Worm (Caenorhabditis elegans): Measurements from ENCODE around the gene ptr-20.

ptr-20 gene

ce11 chrII:15185289-15185688 is 27.3 kb downstream of the ptr-20 start, which contains the start of gene gst-35:
Gene gst-35, minus strand, starts transcription at chrII:15185389.
- TF ChIP-seq ztf-25 (GFP tag; IDR thresholded peaks at IDR 0.05) (no peak), sptf-2 (GFP tag; optimal IDR thresholded peaks at IDR 0.05) (no peak), lin-40 (tag; optimal IDR thresholded peaks at IDR 0.05) (no peak), unc-130 (GFP tag; optimal IDR thresholded peaks at IDR 0.05) (no peak), F10E7.11 (tag; optimal IDR thresholded peaks at IDR 0.05) (no peak), ets-4 (GFP tag; optimal IDR thresholded peaks at IDR 0.05) (no peak)

ce11 chrII:15189956-15190355 is 32.0 kb downstream of the ptr-20 start:
- no peak for TF ChIP-seq ztf-28 (GFP tag; IDR thresholded peaks at IDR 0.05)
- no peak for TF ChIP-seq F10E7.11 (tag; optimal IDR thresholded peaks at IDR 0.05)
- TF ChIP-seq Y95B8A.8 (GFP tag; IDR thresholded peaks at IDR 0.05) = no peak
- peak; percentile 77; the same call in 1 of the 2 replicates for TF ChIP-seq hmg-1.2 (GFP tag; IDR thresholded peaks at IDR 0.05)

ce11 chrII:15190971-15191370 is 33.0 kb downstream of the ptr-20 start:
- TF ChIP-seq B0261.1 (tag; optimal IDR thresholded peaks at IDR 0.05) (no peak), nhr-80 (tag; optimal IDR thresholded peaks at IDR 0.05) (peak; percentile 35), madf-6 (GFP tag; IDR thresholded peaks at IDR 0.05) (no peak), attf-5 (GFP tag; optimal IDR thresholded peaks at IDR 0.05) (no peak)

ce11 chrII:15193961-15194360 is 36.0 kb downstream of the ptr-20 start:
- TF ChIP-seq ztf-18 (tag; optimal IDR thresholded peaks at IDR 0.05) = no peak
- peak; percentile 32 for TF ChIP-seq K12H6.12 (tag; optimal IDR thresholded peaks at IDR 0.05)
- peak; percentile 57 for TF ChIP-seq zfh-2 (GFP tag; conservative IDR thresholded peaks at IDR 0.05)
- no peak for TF ChIP-seq F22D6.2 (tag; optimal IDR thresholded peaks at IDR 0.05)
- no peak for TF ChIP-seq F37B4.10 (GFP tag; IDR thresholded peaks at IDR 0.05)
- TF ChIP-seq mxl-1 (tag; optimal IDR thresholded peaks at IDR 0.05) = no peak
- no peak for TF ChIP-seq hrde-1 (tag; optimal IDR thresholded peaks at IDR 0.05; ENCODE audit: borderline replicate concordance)
- no peak for TF ChIP-seq F57C9.4 (tag; optimal IDR thresholded peaks at IDR 0.05)
- peak; percentile 86 for TF ChIP-seq nhr-80 (tag; optimal IDR thresholded peaks at IDR 0.05)
- TF ChIP-seq madf-3 (GFP tag; IDR thresholded peaks at IDR 0.05) = no peak
- no peak for TF ChIP-seq chd-7 (tag; optimal IDR thresholded peaks at IDR 0.05)
- TF ChIP-seq let-607 (tag; optimal IDR thresholded peaks at IDR 0.05) = no peak
- TF ChIP-seq egrh-3 (GFP tag; IDR thresholded peaks at IDR 0.05) = peak; percentile 32; the same call in 1 of the 2 replicates
- no peak for TF ChIP-seq lsl-1 (GFP tag; optimal IDR thresholded peaks at IDR 0.05)
- TF ChIP-seq ztf-22 (GFP tag; optimal IDR thresholded peaks at IDR 0.05) = peak; percentile 26
- TF ChIP-seq hmg-1.2 (GFP tag; IDR thresholded peaks at IDR 0.05) = peak; percentile 27; the same call in 1 of the 2 replicates
- peak; percentile 43 for TF ChIP-seq attf-5 (GFP tag; optimal IDR thresholded peaks at IDR 0.05)
- TF ChIP-seq dox-1 (GFP tag; IDR thresholded peaks at IDR 0.05) = peak; percentile 37; the same call in 1 of the 2 replicates
- peak; percentile 5; the same call in 1 of the 2 replicates for TF ChIP-seq mcd-1 (GFP tag; IDR thresholded peaks at IDR 0.05)
- TF ChIP-seq xnd-1 (tag; optimal IDR thresholded peaks at IDR 0.05) = no peak
- no peak for TF ChIP-seq cebp-2 (GFP tag; IDR thresholded peaks at IDR 0.05)
- no peak for TF ChIP-seq dpl-1 (GFP tag; optimal IDR thresholded peaks at IDR 0.05)
- no peak for TF ChIP-seq cebp-1 (GFP tag; IDR thresholded peaks at IDR 0.05)
- peak; percentile 46 for TF ChIP-seq cebp-1 (tag; optimal IDR thresholded peaks at IDR 0.05)
- TF ChIP-seq B0035.1 (tag; optimal IDR thresholded peaks at IDR 0.05) = no peak
- no peak for TF ChIP-seq ZK185.1 (tag; optimal IDR thresholded peaks at IDR 0.05; ENCODE audit: poor library complexity, severe bottlenecking)
- no peak for TF ChIP-seq attf-3 (GFP tag; conservative IDR thresholded peaks at IDR 0.05)
- no peak for TF ChIP-seq let-526 (GFP tag; IDR thresholded peaks at IDR 0.05)
- TF ChIP-seq B0261.1 (tag; optimal IDR thresholded peaks at IDR 0.05) = no peak
- no peak for TF ChIP-seq D2030.7 (GFP tag; IDR thresholded peaks at IDR 0.05)
